Worm (Caenorhabditis elegans) whole organism, L4 larva: ENCODE measurements around the gene C08F11.13.
A peak's percentile ranks its signal among the peaks of the same experiment; 100 is the strongest.
"Not testable (repeated sequence)": the region's sequence is repeated elsewhere in the genome, so short reads cannot be mapped to it uniquely, and the experiment has no call there.

Source experiments
- F49E8.2 ChIP-seq: sonication (generic microtip); optimal IDR thresholded peaks from 2 replicates; lab custom pipeline; 2016; ENCODE audit warnings: missing compliant biosample characterization, mild to moderate bottlenecking, missing genetic modification characterization, borderline replicate concordance
- R02D3.7 ChIP-seq: fragments of 150-350 bp; sonication (generic microtip); optimal IDR thresholded peaks from 3 replicates; lab custom pipeline; 2014; ENCODE audit warnings: missing biosample characterization, missing genetic modification characterization
- Y75B8A.6 ChIP-seq: fragments of 200-800 bp; sonication (Bioruptor generic); IDR thresholded peaks from 2 replicates; pipeline ENCODE4 v1.3.6; 2022; ENCODE audit warnings: missing genetic modification reagents, missing genetic modification characterization, missing compliant biosample characterization
- ZK337.2 ChIP-seq: fragments of 200-800 bp; sonication (Bioruptor generic); IDR thresholded peaks from 2 replicates; pipeline ENCODE4 v1.3.6; 2022; ENCODE audit warnings: missing genetic modification reagents, missing genetic modification characterization, missing compliant biosample characterization
- ZK546.5 ChIP-seq, 2 experiments: sonication (generic microtip); optimal IDR thresholded peaks; 2 replicates each; lab custom pipeline; 2017; ENCODE audit warnings: missing biosample characterization in 2 of 2, missing genetic modification characterization in 2 of 2
- aly-2 ChIP-seq: sonication (generic microtip); optimal IDR thresholded peaks from 2 replicates; lab custom pipeline; 2018; ENCODE audit warnings: missing biosample characterization, missing genetic modification characterization
- ama-1 ChIP-seq: fragments of 150-350 bp; optimal IDR thresholded peaks from 2 replicates; lab custom pipeline; 2014; ENCODE audit warnings: inconsistent platforms, mixed read lengths
- arid-1 ChIP-seq: fragments of 200-800 bp; sonication (Bioruptor generic); conservative IDR thresholded peaks from 2 replicates; pipeline ENCODE4 v1.3.6; 2022; ENCODE audit warnings: missing genetic modification reagents, missing genetic modification characterization, missing compliant biosample characterization
- ceh-20 ChIP-seq: fragments of 200-800 bp; sonication (Bioruptor generic); IDR thresholded peaks from 2 replicates; pipeline ENCODE4 v1.3.6; 2022; ENCODE audit warnings: missing genetic modification reagents, missing genetic modification characterization, missing compliant biosample characterization
- ceh-32 ChIP-seq: sonication (generic microtip); optimal IDR thresholded peaks from 2 replicates; lab custom pipeline; 2016; ENCODE audit warnings: mild to moderate bottlenecking, missing genetic modification characterization, missing compliant biosample characterization; ENCODE audit not compliant: poor library complexity
- ceh-82 ChIP-seq: sonication (generic microtip); optimal IDR thresholded peaks from 2 replicates; lab custom pipeline; 2017; ENCODE audit warnings: missing biosample characterization, missing genetic modification characterization
- cey-2 ChIP-seq: sonication (generic microtip); optimal IDR thresholded peaks from 3 replicates; lab custom pipeline; 2017; ENCODE audit warnings: missing genetic modification characterization, mild to moderate bottlenecking, missing compliant biosample characterization, antibody characterized with exemption, borderline replicate concordance; ENCODE audit not compliant: insufficient read depth
- daf-12 ChIP-seq: fragments of 150-350 bp; optimal IDR thresholded peaks from 2 replicates; lab custom pipeline; 2014; ENCODE audit warnings: missing biosample characterization, missing genetic modification reagents, missing genetic modification characterization
- dpl-1 ChIP-seq: fragments of 150-350 bp; optimal IDR thresholded peaks from 2 replicates; lab custom pipeline; 2014; ENCODE audit warnings: missing biosample characterization, missing genetic modification reagents, missing genetic modification characterization
- dve-1 ChIP-seq: sonication (generic microtip); optimal IDR thresholded peaks from 2 replicates; lab custom pipeline; 2017; ENCODE audit warnings: antibody characterized with exemption, mild to moderate bottlenecking, missing genetic modification characterization, missing compliant biosample characterization; ENCODE audit not compliant: insufficient read depth
- hif-1 ChIP-seq, 2 experiments: sonication (generic microtip); optimal IDR thresholded peaks; 2 replicates each; lab custom pipeline; 2016 to 2017; ENCODE audit warnings: missing compliant biosample characterization in 2 of 2, missing genetic modification characterization in 2 of 2, missing genetic modification reagents in 2 of 2, missing genotype in 2 of 2, mild to moderate bottlenecking in 1 of 2
- hlh-30 ChIP-seq: sonication (generic microtip); optimal IDR thresholded peaks from 2 replicates; lab custom pipeline; 2017; ENCODE audit warnings: antibody characterized with exemption, mild to moderate bottlenecking, missing genetic modification characterization, missing compliant biosample characterization; ENCODE audit not compliant: insufficient read depth
- jun-1 ChIP-seq: fragments of 150-350 bp; optimal IDR thresholded peaks from 2 replicates; lab custom pipeline; 2014; ENCODE audit warnings: missing biosample characterization, missing genetic modification reagents, missing genetic modification characterization
- lin-1 ChIP-seq: fragments of 200-800 bp; sonication (Bioruptor generic); IDR thresholded peaks from 2 replicates; pipeline ENCODE4 v1.3.6; 2022; ENCODE audit warnings: missing genetic modification reagents, missing genetic modification characterization, missing compliant biosample characterization
- lin-29 ChIP-seq: fragments of 200-800 bp; sonication (Bioruptor generic); IDR thresholded peaks from 2 replicates; pipeline ENCODE4 v1.3.6; 2022; ENCODE audit warnings: missing genetic modification reagents, missing genetic modification characterization, missing compliant biosample characterization
- lin-39 ChIP-seq: fragments of 150-350 bp; optimal IDR thresholded peaks from 2 replicates; lab custom pipeline; 2014; ENCODE audit warnings: missing biosample characterization, missing genetic modification reagents, missing genetic modification characterization
- madf-5 ChIP-seq, 2 experiments: fragments of 200-800 bp; sonication (Bioruptor generic); IDR thresholded peaks; 2 replicates each; pipeline ENCODE4 v1.3.6; 2022; ENCODE audit warnings: missing compliant biosample characterization in 2 of 2, missing genetic modification characterization in 2 of 2
- madf-9 ChIP-seq: fragments of 200-800 bp; sonication (Bioruptor generic); conservative IDR thresholded peaks from 2 replicates; pipeline ENCODE4 v1.3.6; 2022; ENCODE audit warnings: missing genetic modification reagents, missing genetic modification characterization, missing compliant biosample characterization
- nhr-102 ChIP-seq: sonication (generic microtip); optimal IDR thresholded peaks from 2 replicates; lab custom pipeline; 2016; ENCODE audit warnings: mild to moderate bottlenecking, missing genetic modification characterization, moderate library complexity, missing compliant biosample characterization
- nhr-11 ChIP-seq: fragments of 150-350 bp; optimal IDR thresholded peaks from 2 replicates; lab custom pipeline; 2014; ENCODE audit warnings: missing biosample characterization, missing genetic modification characterization
- nhr-28 ChIP-seq: fragments of 150-350 bp; optimal IDR thresholded peaks from 2 replicates; lab custom pipeline; 2014; ENCODE audit warnings: missing biosample characterization, missing genetic modification characterization
- nhr-6 ChIP-seq: fragments of 150-350 bp; optimal IDR thresholded peaks from 2 replicates; lab custom pipeline; 2014; ENCODE audit warnings: missing biosample characterization, missing genetic modification characterization
- nhr-76 ChIP-seq: fragments of 150-350 bp; optimal IDR thresholded peaks from 2 replicates; lab custom pipeline; 2014; ENCODE audit warnings: missing biosample characterization, missing genetic modification characterization
- pha-4 ChIP-seq, 2 experiments: fragments of 150-350 bp in 1 of 2; fragments of 200-800 bp in 1 of 2; sonication (Bioruptor generic) in 1 of 2; IDR thresholded peaks in 1 of 2; optimal IDR thresholded peaks in 1 of 2; 2 replicates each; pipeline versions ENCODE4 v1.3.6 to Lab custom; 2014 to 2022; ENCODE audit warnings: missing genetic modification characterization in 2 of 2, missing genetic modification reagents in 2 of 2, missing biosample characterization in 1 of 2, missing compliant biosample characterization in 1 of 2
- snpc-4 ChIP-seq: fragments of 150-350 bp; optimal IDR thresholded peaks from 2 replicates; lab custom pipeline; 2014; ENCODE audit warnings: missing biosample characterization, missing genetic modification characterization
- unc-130 ChIP-seq: sonication (generic microtip); optimal IDR thresholded peaks from 2 replicates; lab custom pipeline; 2016; ENCODE audit warnings: missing genetic modification reagents, missing genetic modification characterization, missing compliant biosample characterization
- unc-39 ChIP-seq: sonication (generic microtip); optimal IDR thresholded peaks from 2 replicates; lab custom pipeline; 2017; ENCODE audit warnings: missing biosample characterization, missing genetic modification characterization
- unc-62 ChIP-seq, 3 experiments: fragments of 150-350 bp in 1 of 3; sonication (generic microtip); optimal IDR thresholded peaks in 2 of 3; peaks in 1 of 3; 1 replicate in 1 of 3; 2 replicates in 2 of 3; lab custom pipeline; 2014 to 2017; ENCODE audit warnings: missing biosample characterization in 3 of 3, missing genetic modification characterization in 3 of 3, missing genetic modification reagents in 3 of 3, missing genotype in 1 of 3
- zip-11 ChIP-seq: fragments of 200-800 bp; sonication (Bioruptor generic); IDR thresholded peaks from 2 replicates; pipeline ENCODE4 v1.3.6; 2022; ENCODE audit warnings: missing genetic modification characterization, missing compliant biosample characterization

Gene C08F11.13

DNA sequence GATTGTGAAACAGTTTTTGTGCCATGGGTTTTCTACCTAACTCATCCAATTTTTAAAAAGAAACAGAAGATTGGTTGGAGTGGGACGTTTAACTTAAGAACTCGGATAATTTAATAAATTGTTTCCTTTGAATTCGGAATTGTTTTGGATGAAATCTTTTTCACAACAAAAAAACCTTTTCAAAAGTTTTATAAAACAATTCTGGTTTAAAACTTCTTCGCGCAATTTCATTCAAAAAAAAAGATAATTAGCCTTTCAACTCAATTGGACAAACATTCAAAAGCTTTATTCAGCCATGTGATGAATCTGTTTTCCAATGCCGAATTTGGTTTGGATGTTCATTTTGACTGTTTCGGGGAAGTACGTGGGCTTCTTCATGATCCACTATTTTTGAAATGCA is 22.5 kb downstream of the C08F11.13 start, which contains the start of gene Y45F10B.12:
Gene Y45F10B.12, plus strand, starts transcription at position 301 of the 400 bp plus-strand sequence.
- TF ChIP-seq unc-62 (GFP tag; optimal IDR thresholded peaks at IDR 0.05 in 1 of 2; lab: Kevin White, UChicago): peak in 1 of 2 experiments; percentile 85
- no peak for TF ChIP-seq unc-62 (tag; optimal IDR thresholded peaks at IDR 0.05; lab: Kevin White, UChicago)
- TF ChIP-seq aly-2: no peak

DNA sequence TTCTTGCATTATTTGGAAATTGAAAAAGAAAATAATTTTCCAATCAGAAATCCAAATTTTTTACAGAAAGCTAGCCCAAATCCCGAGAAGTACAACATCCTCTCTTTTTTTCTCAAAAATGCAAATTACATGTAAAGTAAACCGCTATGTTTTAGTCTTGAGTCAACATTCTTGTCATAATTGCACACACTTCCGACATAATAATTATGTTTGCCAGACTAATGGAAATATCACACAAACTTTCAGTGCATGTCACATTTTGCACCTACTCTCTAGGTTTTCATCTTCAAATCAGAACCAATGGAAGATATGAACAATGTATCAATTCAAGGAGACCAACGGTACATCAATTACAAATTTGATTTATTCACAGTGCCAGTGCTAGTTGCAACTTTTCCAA is 25.0 kb downstream of the C08F11.13 start, which contains the start of gene sru-11:
Gene sru-11, plus strand, starts transcription at position 301 of the 400 bp plus-strand sequence.
- TF ChIP-seq madf-9 (GFP tag; lab: Robert Waterston, UW): no peak
- no peak for TF ChIP-seq daf-12 (tag; lab: Kevin White, UChicago)
- no peak for TF ChIP-seq lin-1 (GFP tag; lab: Robert Waterston, UW)
- no peak for TF ChIP-seq ceh-82 (tag; lab: Kevin White, UChicago)
- no peak for TF ChIP-seq nhr-28 (tag; lab: Kevin White, UChicago)
- no peak for TF ChIP-seq hif-1 (tag; optimal IDR thresholded peaks at IDR 0.05; lab: Kevin White, UChicago)
- TF ChIP-seq ama-1 (lab: Kevin White, UChicago): no peak
- TF ChIP-seq dve-1 (tag; lab: Kevin White, UChicago): no peak
- TF ChIP-seq zip-11: no peak
- no peak for TF ChIP-seq snpc-4 (tag; lab: Kevin White, UChicago)
- TF ChIP-seq ceh-20 (GFP tag; lab: Robert Waterston, UW): no peak
- TF ChIP-seq Y75B8A.6: no peak
- TF ChIP-seq, all 104 proteins: peak for 0

DNA sequence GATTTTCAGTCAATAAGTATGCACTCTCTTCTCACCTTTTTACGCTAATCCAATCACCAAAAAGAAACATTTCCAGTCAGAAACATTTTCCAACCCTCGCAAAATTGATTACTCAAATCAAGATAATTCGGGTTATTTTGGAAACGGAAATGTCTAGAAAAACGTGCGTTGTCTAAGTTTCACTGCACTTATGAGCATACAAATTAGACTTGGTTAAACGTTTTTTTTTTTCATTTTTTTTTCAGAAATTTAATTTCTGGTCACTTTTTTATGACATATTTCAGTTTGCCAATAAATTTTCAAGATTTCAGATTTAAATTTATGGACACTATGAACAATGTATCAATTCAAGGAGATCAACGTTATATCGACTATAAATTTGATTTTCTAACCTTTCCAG is 26.8 kb downstream of the C08F11.13 start, which contains the start of gene sru-12:
Gene sru-12, plus strand, starts transcription at position 301 of the 400 bp plus-strand sequence.
- TF ChIP-seq madf-5 (GFP tag; IDR thresholded peaks at IDR 0.05; lab: Robert Waterston, UW): no peak
- TF ChIP-seq dpl-1 (GFP tag; lab: Kevin White, UChicago): no peak
- no peak for TF ChIP-seq nhr-6 (tag; lab: Kevin White, UChicago)
- TF ChIP-seq arid-1 (GFP tag; lab: Robert Waterston, UW): no peak
- no peak for TF ChIP-seq pha-4 (GFP tag; IDR thresholded peaks at IDR 0.05; lab: Robert Waterston, UW)
- no peak for TF ChIP-seq pha-4 (tag; optimal IDR thresholded peaks at IDR 0.05; lab: Kevin White, UChicago)
- TF ChIP-seq F49E8.2 (tag; lab: Kevin White, UChicago): no peak
- TF ChIP-seq ZK337.2 (GFP tag; lab: Robert Waterston, UW): no peak
- TF ChIP-seq R02D3.7 (tag; lab: Kevin White, UChicago): no peak
- no peak for TF ChIP-seq jun-1
- TF ChIP-seq unc-39: no peak
- no peak for TF ChIP-seq cey-2 (tag; lab: Kevin White, UChicago)
- no peak for TF ChIP-seq lin-29
- TF ChIP-seq dve-1 (tag; lab: Kevin White, UChicago): no peak
- TF ChIP-seq nhr-76 (tag; lab: Kevin White, UChicago): no peak
- TF ChIP-seq nhr-11 (tag; lab: Kevin White, UChicago): no peak
- TF ChIP-seq hlh-30 (tag; lab: Kevin White, UChicago): no peak
- TF ChIP-seq unc-130: no peak
- no peak for TF ChIP-seq nhr-102 (tag; lab: Kevin White, UChicago)
- TF ChIP-seq daf-12 (tag; lab: Kevin White, UChicago): no peak

DNA sequence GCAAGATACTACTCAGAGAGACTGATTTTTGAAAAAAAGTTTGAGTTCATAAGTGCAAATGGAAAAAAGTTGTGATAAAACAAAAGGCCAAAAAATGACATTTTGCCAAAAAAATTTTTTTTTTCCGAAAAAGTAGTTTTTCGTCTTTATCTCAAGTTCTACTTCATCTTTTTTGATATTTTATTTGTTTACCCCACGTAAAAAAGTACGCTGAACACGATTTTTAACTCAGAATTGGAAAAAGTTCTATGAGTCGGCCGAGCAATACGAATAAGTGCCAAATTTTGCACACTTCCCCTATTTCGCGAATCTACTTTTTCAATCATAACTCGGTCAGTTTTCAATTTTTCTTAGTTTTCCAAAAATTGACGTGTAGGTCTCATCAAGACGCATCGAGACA is 30.7 kb downstream of the C08F11.13 start, which contains the start of gene sru-16:
Gene sru-16, plus strand, starts transcription at position 301 of the 400 bp plus-strand sequence.
- TF ChIP-seq ZK546.5 (tag; optimal IDR thresholded peaks at IDR 0.05; lab: Kevin White, UChicago); ceh-32 (tag; lab: Kevin White, UChicago); lin-39 (tag; lab: Kevin White, UChicago): not testable (repeated sequence)
